Fruit fly (Drosophila melanogaster): ENCODE results near the gene Nxf3.

DNA sequence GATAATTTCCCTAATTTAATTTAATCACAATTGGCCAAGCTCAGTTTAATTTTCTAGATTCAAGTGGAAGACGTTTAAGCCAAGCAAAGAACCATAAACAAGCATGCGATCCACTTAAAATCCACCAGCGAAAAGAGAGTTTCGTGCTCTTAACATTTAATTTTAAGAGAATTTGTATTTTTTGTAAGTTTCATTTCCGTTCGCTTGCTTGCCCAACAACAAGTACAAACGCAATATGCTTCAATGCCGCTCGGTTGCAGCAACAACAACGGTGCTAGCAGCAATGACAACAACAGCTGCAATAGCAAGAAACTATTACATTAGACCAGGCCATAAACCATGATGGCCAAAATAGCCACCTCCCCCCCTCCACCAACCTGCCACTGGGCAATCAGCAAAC, 30.1 kb upstream of the Nxf3 start:
- TF ChIP-seq CG8478 (optimal IDR thresholded peaks at IDR 0.05): no peak
- no peak for TF ChIP-seq CTCF (optimal IDR thresholded peaks at IDR 0.05)
